Fruit fly (Drosophila melanogaster) whole organism, embryonic: ENCODE measurements around the gene not.

Source experiments
- Ada2b ChIP-seq: fragments of 200-800 bp; sonication (Bioruptor generic); IDR thresholded peaks from 2 replicates; pipeline ENCODE4 v1.3.6; 2022; ENCODE audit warnings: missing biosample characterization, missing genetic modification characterization
- B-H1 ChIP-seq: fragments of 200-800 bp; sonication (Bioruptor generic); IDR thresholded peaks from 3 replicates; pipeline ENCODE4 v1.3.6; 2022; ENCODE audit warnings: missing biosample characterization, missing genetic modification characterization
- Bdp1 ChIP-seq: fragments of 200-800 bp; sonication (Bioruptor generic); optimal IDR thresholded peaks from 3 replicates; lab custom pipeline; 2016; ENCODE audit warnings: missing biosample characterization, missing genetic modification characterization
- C15 ChIP-seq: fragments of 200-800 bp; sonication (Bioruptor generic); IDR thresholded peaks from 3 replicates; pipeline ENCODE4 v1.3.6; 2022; ENCODE audit warnings: missing biosample characterization, missing genetic modification characterization
- CG10959 ChIP-seq: fragments of 200-800 bp; sonication (Bioruptor generic); IDR thresholded peaks from 2 replicates; pipeline ENCODE4 v1.3.6; 2022; ENCODE audit warnings: missing biosample characterization, missing genetic modification characterization
- CG11093 ChIP-seq: fragments of 200-800 bp; sonication (Bioruptor generic); IDR thresholded peaks from 3 replicates; pipeline ENCODE4 v1.3.6; 2022; ENCODE audit warnings: missing biosample characterization, missing genetic modification characterization
- CG11456 ChIP-seq: fragments of 200-800 bp; sonication (Bioruptor generic); IDR thresholded peaks from 3 replicates; pipeline ENCODE4 v1.3.6; 2022; ENCODE audit warnings: missing biosample characterization, missing genetic modification characterization
- CG11560 ChIP-seq: fragments of 200-800 bp; sonication (Bioruptor generic); IDR thresholded peaks from 3 replicates; pipeline ENCODE4 v1.3.6; 2022; ENCODE audit warnings: missing biosample characterization, missing genetic modification characterization
- CG11696 ChIP-seq: fragments of 200-800 bp; sonication (Bioruptor generic); IDR thresholded peaks from 2 replicates; pipeline ENCODE4 v1.3.6; 2022; ENCODE audit warnings: missing biosample characterization, missing genetic modification characterization
- CG12769 ChIP-seq: fragments of 200-800 bp; sonication (Bioruptor generic); optimal IDR thresholded peaks from 2 replicates; lab custom pipeline; 2019; ENCODE audit warnings: missing biosample characterization, mild to moderate bottlenecking, missing genetic modification characterization, moderate library complexity
- CG13123 ChIP-seq: fragments of 200-800 bp; sonication (Bioruptor generic); optimal IDR thresholded peaks from 2 replicates; lab custom pipeline; 2016; ENCODE audit warnings: missing biosample characterization, missing genetic modification characterization
- CG14050 ChIP-seq: fragments of 200-800 bp; sonication (Bioruptor generic); IDR thresholded peaks from 3 replicates; pipeline ENCODE4 v1.3.6; 2022; ENCODE audit warnings: missing biosample characterization, missing genetic modification characterization
- CG17361 ChIP-seq: fragments of 200-800 bp; sonication (Bioruptor generic); IDR thresholded peaks from 3 replicates; pipeline ENCODE4 v1.3.6; 2022; ENCODE audit warnings: missing biosample characterization, missing genetic modification characterization
- CG17829 ChIP-seq: fragments of 200-800 bp; optimal IDR thresholded peaks from 2 replicates; lab custom pipeline; 2019; ENCODE audit warnings: missing biosample characterization, mild to moderate bottlenecking, missing genetic modification characterization, moderate library complexity
- CG1792 ChIP-seq: fragments of 200-800 bp; sonication (Bioruptor generic); optimal IDR thresholded peaks from 2 replicates; lab custom pipeline; 2016; ENCODE audit warnings: missing biosample characterization, missing genetic modification characterization
- CG33213 ChIP-seq: fragments of 200-800 bp; sonication (Bioruptor generic); optimal IDR thresholded peaks from 3 replicates; lab custom pipeline; 2016; ENCODE audit warnings: missing biosample characterization, missing genetic modification characterization
- CG6654 ChIP-seq: fragments of 200-800 bp; sonication (Bioruptor generic); optimal IDR thresholded peaks from 2 replicates; lab custom pipeline; 2017; ENCODE audit warnings: missing biosample characterization, mild to moderate bottlenecking, missing genetic modification characterization
- CG7745 ChIP-seq: fragments of 200-800 bp; sonication (Bioruptor generic); optimal IDR thresholded peaks from 2 replicates; lab custom pipeline; 2018; ENCODE audit warnings: missing biosample characterization, mild to moderate bottlenecking, missing genetic modification characterization, moderate library complexity
- CG8290 ChIP-seq, 3 experiments: fragments of 200-800 bp; sonication (Bioruptor generic); optimal IDR thresholded peaks; 2 replicates each; lab custom pipeline; 2016 to 2019; ENCODE audit warnings: missing biosample characterization in 3 of 3, missing genetic modification characterization in 3 of 3, mild to moderate bottlenecking in 2 of 3, moderate library complexity in 1 of 3
- CG8388 ChIP-seq: fragments of 200-800 bp; sonication (Bioruptor generic); optimal IDR thresholded peaks from 2 replicates; lab custom pipeline; 2019; ENCODE audit warnings: missing biosample characterization, mild to moderate bottlenecking, missing genetic modification characterization, moderate library complexity
- CG8944 ChIP-seq: fragments of 200-800 bp; sonication (Bioruptor generic); optimal IDR thresholded peaks from 3 replicates; lab custom pipeline; 2016; ENCODE audit warnings: missing biosample characterization, missing genetic modification characterization
- CG9876 ChIP-seq: fragments of 200-800 bp; sonication (Bioruptor generic); optimal IDR thresholded peaks from 2 replicates; lab custom pipeline; 2016; ENCODE audit warnings: missing biosample characterization, missing genetic modification characterization
- CTCF ChIP-seq: fragments of 200-800 bp; sonication (Bioruptor generic); optimal IDR thresholded peaks from 2 replicates; lab custom pipeline; 2017; ENCODE audit warnings: missing biosample characterization, mild to moderate bottlenecking, missing genetic modification characterization, moderate library complexity
- Dad ChIP-seq: fragments of 200-800 bp; sonication (Bioruptor generic); optimal IDR thresholded peaks from 3 replicates; lab custom pipeline; 2016; ENCODE audit warnings: missing biosample characterization, missing genetic modification characterization
- MESR4 ChIP-seq: fragments of 200-800 bp; sonication (Bioruptor generic); optimal IDR thresholded peaks from 2 replicates; lab custom pipeline; 2018; ENCODE audit warnings: missing biosample characterization, mild to moderate bottlenecking, missing genetic modification characterization, moderate library complexity
- Meics ChIP-seq: fragments of 200-800 bp; sonication (Bioruptor generic); optimal IDR thresholded peaks from 2 replicates; lab custom pipeline; 2017; ENCODE audit warnings: missing biosample characterization, mild to moderate bottlenecking, missing genetic modification characterization
- NK7.1 ChIP-seq: fragments of 200-800 bp; sonication (Bioruptor generic); optimal IDR thresholded peaks from 3 replicates; lab custom pipeline; 2016; ENCODE audit warnings: missing biosample characterization, missing genetic modification characterization
- Neu2 ChIP-seq: fragments of 200-800 bp; sonication (Bioruptor generic); optimal IDR thresholded peaks from 3 replicates; lab custom pipeline; 2016; ENCODE audit warnings: missing biosample characterization, missing genetic modification characterization, borderline replicate concordance
- Side ChIP-seq: fragments of 200-800 bp; sonication (Bioruptor generic); optimal IDR thresholded peaks from 2 replicates; lab custom pipeline; 2016; ENCODE audit warnings: missing biosample characterization, missing genetic modification characterization
- TFAM ChIP-seq: fragments of 200-800 bp; sonication (Bioruptor generic); optimal IDR thresholded peaks from 2 replicates; lab custom pipeline; 2017; ENCODE audit warnings: missing biosample characterization, missing genetic modification characterization, inconsistent platforms
- Xrp1 ChIP-seq: fragments of 200-800 bp; sonication (Bioruptor generic); IDR thresholded peaks from 2 replicates; pipeline ENCODE4 v1.3.6; 2022; ENCODE audit warnings: missing biosample characterization, missing genetic modification characterization
- chif ChIP-seq, 2 experiments: fragments of 200-800 bp; sonication (Bioruptor generic); optimal IDR thresholded peaks; 3 replicates each; lab custom pipeline; 2016; ENCODE audit warnings: missing biosample characterization in 2 of 2, missing genetic modification characterization in 2 of 2
- dmrt99B ChIP-seq: fragments of 200-800 bp; sonication (Bioruptor generic); optimal IDR thresholded peaks from 2 replicates; lab custom pipeline; 2018; ENCODE audit warnings: missing biosample characterization, mild to moderate bottlenecking, missing genetic modification characterization, moderate library complexity
- esg ChIP-seq: fragments of 200-800 bp; sonication (Bioruptor generic); conservative IDR thresholded peaks from 2 replicates; pipeline ENCODE4 v1.3.6; 2022; ENCODE audit warnings: missing biosample characterization, missing genetic modification characterization
- fd64A ChIP-seq: fragments of 200-800 bp; sonication (Bioruptor generic); optimal IDR thresholded peaks from 3 replicates; lab custom pipeline; 2018; ENCODE audit warnings: missing biosample characterization, mild to moderate bottlenecking, missing genetic modification characterization
- ftz-f1 ChIP-seq: fragments of 200-800 bp; sonication (Bioruptor generic); optimal IDR thresholded peaks from 2 replicates; lab custom pipeline; 2016; ENCODE audit warnings: missing biosample characterization, missing genetic modification characterization
- fu2 ChIP-seq: fragments of 200-800 bp; sonication (Bioruptor generic); optimal IDR thresholded peaks from 2 replicates; lab custom pipeline; 2016; ENCODE audit warnings: missing biosample characterization, missing genetic modification characterization
- gce ChIP-seq: fragments of 200-800 bp; sonication (Bioruptor generic); IDR thresholded peaks from 3 replicates; pipeline ENCODE4 v1.3.6; 2022; ENCODE audit warnings: missing biosample characterization, missing genetic modification characterization
- gcm2 ChIP-seq: fragments of 200-800 bp; sonication (Bioruptor generic); optimal IDR thresholded peaks from 2 replicates; lab custom pipeline; 2016; ENCODE audit warnings: missing biosample characterization, missing genetic modification characterization
- gem ChIP-seq: fragments of 200-800 bp; sonication (Bioruptor generic); optimal IDR thresholded peaks from 2 replicates; lab custom pipeline; 2019; ENCODE audit warnings: missing biosample characterization, mild to moderate bottlenecking, missing genetic modification characterization, moderate library complexity
- jumu ChIP-seq: fragments of 200-800 bp; sonication (Bioruptor generic); optimal IDR thresholded peaks from 3 replicates; lab custom pipeline; 2016; ENCODE audit warnings: missing biosample characterization, missing genetic modification characterization
- prd ChIP-seq, 3 experiments: fragments of >200 bp in 2 of 3; fragments of 200-800 bp in 1 of 3; sonication (Bioruptor generic) in 1 of 3; optimal IDR thresholded peaks in 2 of 3; IDR thresholded peaks in 1 of 3; 2 replicates in 2 of 3; 3 replicates in 1 of 3; pipeline versions ENCODE4 v1.3.6 to Lab custom; 2017 to 2022; ENCODE audit warnings: missing biosample characterization in 1 of 3, missing genetic modification characterization in 1 of 3
- schlank ChIP-seq: fragments of 200-800 bp; sonication (Bioruptor generic); optimal IDR thresholded peaks from 2 replicates; lab custom pipeline; 2018; ENCODE audit warnings: missing biosample characterization, mild to moderate bottlenecking, missing genetic modification characterization
- sens ChIP-seq: fragments of 200-800 bp; sonication (Bioruptor generic); peaks from one replicate; lab custom pipeline; 2016; ENCODE audit warnings: missing biosample characterization, missing genetic modification characterization
- sim ChIP-seq: fragments of 200-800 bp; sonication (Bioruptor generic); IDR thresholded peaks from 2 replicates; pipeline ENCODE4 v1.3.6; 2022; ENCODE audit warnings: missing biosample characterization, missing genetic modification characterization
- sima ChIP-seq: fragments of 200-800 bp; sonication (Bioruptor generic); optimal IDR thresholded peaks from 2 replicates; lab custom pipeline; 2016; ENCODE audit warnings: missing biosample characterization, missing genetic modification characterization
- slp2 ChIP-seq: fragments of 200-800 bp; sonication (Bioruptor generic); optimal IDR thresholded peaks from 2 replicates; lab custom pipeline; 2016; ENCODE audit warnings: missing biosample characterization, missing genetic modification characterization
- sr ChIP-seq: fragments of 200-800 bp; sonication (Bioruptor generic); IDR thresholded peaks from 3 replicates; pipeline ENCODE4 v1.3.6; 2022; ENCODE audit warnings: missing biosample characterization, missing genetic modification characterization
- tx ChIP-seq: fragments of 200-800 bp; sonication (Bioruptor generic); optimal IDR thresholded peaks from 2 replicates; lab custom pipeline; 2016; ENCODE audit warnings: missing biosample characterization, missing genetic modification characterization

The not gene

dm6 chr3L:18640584-18641527 lies 18.9 kb upstream of the not start (continued):
- peak; percentile 91 for TF ChIP-seq CG8944 (GFP tag; lab: Kevin White, UChicago)
- TF ChIP-seq C15 (GFP tag; lab: Robert Waterston, UW): peak; percentile 96
- TF ChIP-seq sima (GFP tag; lab: Kevin White, UChicago): peak; percentile 88
- peak; percentile 91 to 94 for TF ChIP-seq chif (GFP tag; optimal IDR thresholded peaks at IDR 0.05; lab: Kevin White, UChicago)
- peak; percentile 4 for TF ChIP-seq Neu2 (GFP tag; lab: Kevin White, UChicago)
- TF ChIP-seq CG7745 (tag; lab: Kevin White, UChicago): no peak
- peak; percentile 68 for TF ChIP-seq CG13123
- peak; percentile 91 for TF ChIP-seq CG1792 (GFP tag; lab: Kevin White, UChicago)
- peak; percentile 98 for TF ChIP-seq gce (GFP tag; lab: Robert Waterston, UW)
- TF ChIP-seq CG11093 (GFP tag; lab: Robert Waterston, UW): peak; percentile 92
- peak; percentile 95 for TF ChIP-seq gem (tag; lab: Kevin White, UChicago)
- peak; percentile 92 for TF ChIP-seq CG11560
- peak; percentile 93 for TF ChIP-seq dmrt99B (tag; lab: Kevin White, UChicago)
- TF ChIP-seq prd (optimal IDR thresholded peaks at IDR 0.05; lab: Kevin White, UChicago): no peak
- peak; percentile 98 for TF ChIP-seq prd (GFP tag; IDR thresholded peaks at IDR 0.05; lab: Robert Waterston, UW)
- TF ChIP-seq Dad (GFP tag; lab: Kevin White, UChicago): peak; percentile 79
- TF ChIP-seq esg (GFP tag; lab: Robert Waterston, UW): peak; percentile 95
- TF ChIP-seq Ada2b (GFP tag; lab: Robert Waterston, UW): peak; percentile 99
- peak; percentile 91 for TF ChIP-seq NK7.1 (GFP tag; lab: Kevin White, UChicago)
- peak; percentile 53 for TF ChIP-seq TFAM (GFP tag; lab: Kevin White, UChicago)
- peak; percentile 27 for TF ChIP-seq MESR4 (GFP tag; lab: Kevin White, UChicago)
- TF ChIP-seq tx (GFP tag; lab: Kevin White, UChicago): peak; percentile 93
- peak; percentile 22 for TF ChIP-seq CTCF (GFP tag; lab: Kevin White, UChicago)
- peak; percentile 48 for TF ChIP-seq schlank
- TF ChIP-seq ftz-f1: no peak
- TF ChIP-seq Side (GFP tag; lab: Kevin White, UChicago): peak; percentile 76
- TF ChIP-seq sim: peak; percentile 92
- peak; percentile 72 for TF ChIP-seq jumu (GFP tag; lab: Kevin White, UChicago)
- TF ChIP-seq sens (GFP tag; lab: Kevin White, UChicago): peak; percentile 98
- TF ChIP-seq CG11696: peak; percentile 91
- peak; percentile 53 for TF ChIP-seq fd64A (GFP tag; lab: Kevin White, UChicago)
- peak; percentile 99 for TF ChIP-seq CG12769
- TF ChIP-seq CG17361 (GFP tag; lab: Robert Waterston, UW): peak; percentile 96
- peak; percentile 77 for TF ChIP-seq Bdp1 (GFP tag; lab: Kevin White, UChicago)
- TF ChIP-seq fu2 (GFP tag; lab: Kevin White, UChicago): peak; percentile 95
- TF ChIP-seq CG11456 (GFP tag; lab: Robert Waterston, UW): peak; percentile 99
- peak; percentile 97 for TF ChIP-seq B-H1 (GFP tag; lab: Robert Waterston, UW)
- peak; percentile 88 for TF ChIP-seq slp2 (GFP tag; lab: Kevin White, UChicago)
- TF ChIP-seq CG8388 (GFP tag; lab: Kevin White, UChicago): peak; percentile 88
- TF ChIP-seq sr: peak; percentile 89
- peak; percentile 91 for TF ChIP-seq CG9876 (GFP tag; lab: Kevin White, UChicago)
- peak; percentile 93 for TF ChIP-seq Meics (GFP tag; lab: Kevin White, UChicago)
- peak; percentile 82 for TF ChIP-seq CG17829 (tag; lab: Kevin White, UChicago)
- peak; percentile 91 for TF ChIP-seq CG10959 (GFP tag; lab: Robert Waterston, UW)
- TF ChIP-seq CG33213 (GFP tag; lab: Kevin White, UChicago): peak; percentile 83
- peak; percentile 75 for TF ChIP-seq CG6654
- TF ChIP-seq CG8290 (GFP tag; optimal IDR thresholded peaks at IDR 0.05; lab: Kevin White, UChicago): peak; percentile 4
- peak; percentile 59 to 99 for TF ChIP-seq CG8290 (tag; optimal IDR thresholded peaks at IDR 0.05; lab: Kevin White, UChicago)
- TF ChIP-seq gcm2 (GFP tag; lab: Kevin White, UChicago): peak; percentile 92
- TF ChIP-seq Xrp1: peak; percentile 95
- peak; percentile 95 for TF ChIP-seq CG14050 (GFP tag; lab: Robert Waterston, UW)
